Fruit fly (Drosophila melanogaster) whole organism, embryonic: ENCODE data around the gene CG5969.
A peak's percentile ranks its signal among the peaks of the same experiment; 100 is the strongest.

Source experiments
- Abd-B ChIP-seq: fragments of 200-800 bp; sonication (Bioruptor generic); optimal IDR thresholded peaks from 2 replicates; lab custom pipeline; 2018; ENCODE audit warnings: missing biosample characterization, mild to moderate bottlenecking, missing genetic modification characterization, moderate library complexity
- Awh ChIP-seq: fragments of 200-800 bp; sonication (Bioruptor generic); IDR thresholded peaks from 2 replicates; pipeline ENCODE4, ENCODE4 v1.3.6; 2022; ENCODE audit warnings: missing biosample characterization, missing genetic modification characterization
- Bdp1 ChIP-seq: fragments of 200-800 bp; sonication (Bioruptor generic); optimal IDR thresholded peaks from 3 replicates; lab custom pipeline; 2016; ENCODE audit warnings: missing biosample characterization, missing genetic modification characterization
- CG10209 ChIP-seq: fragments of 200-800 bp; sonication (Bioruptor generic); optimal IDR thresholded peaks from 3 replicates; lab custom pipeline; 2017; ENCODE audit warnings: missing biosample characterization, mild to moderate bottlenecking, missing genetic modification characterization, missing genetic modification reagents
- CG10462 ChIP-seq: fragments of 200-800 bp; sonication (Bioruptor generic); optimal IDR thresholded peaks from 2 replicates; lab custom pipeline; 2016; ENCODE audit warnings: missing biosample characterization, missing genetic modification characterization
- CG15514 ChIP-seq: fragments of 200-800 bp; sonication (Bioruptor generic); optimal IDR thresholded peaks from 3 replicates; lab custom pipeline; 2017; ENCODE audit warnings: missing biosample characterization, missing genetic modification characterization, mild to moderate bottlenecking, moderate library complexity, missing genetic modification reagents
- CG16779 ChIP-seq: fragments of 200-800 bp; sonication (Bioruptor generic); IDR thresholded peaks from 2 replicates; pipeline ENCODE4 v1.3.6; 2022; ENCODE audit warnings: missing biosample characterization, missing genetic modification characterization
- CG17359 ChIP-seq: fragments of 200-800 bp; sonication (Bioruptor generic); optimal IDR thresholded peaks from 3 replicates; lab custom pipeline; 2018; ENCODE audit warnings: missing biosample characterization, mild to moderate bottlenecking, missing genetic modification characterization, moderate library complexity
- CG17802 ChIP-seq: fragments of 200-800 bp; sonication (Bioruptor generic); optimal IDR thresholded peaks from 2 replicates; lab custom pipeline; 2018; ENCODE audit warnings: missing biosample characterization, mild to moderate bottlenecking, missing genetic modification characterization, moderate library complexity
- CG18599 ChIP-seq: fragments of 200-800 bp; sonication (Bioruptor generic); optimal IDR thresholded peaks from 3 replicates; lab custom pipeline; 2017; ENCODE audit warnings: missing biosample characterization, missing genetic modification characterization, mild to moderate bottlenecking, moderate library complexity, missing genetic modification reagents
- CG2129 ChIP-seq: fragments of 200-800 bp; sonication (Bioruptor generic); IDR thresholded peaks from 2 replicates; pipeline ENCODE4 v1.3.6; 2022; ENCODE audit warnings: missing biosample characterization, missing genetic modification characterization; ENCODE audit not compliant: partially characterized antibody
- CG2678 ChIP-seq: fragments of 200-800 bp; sonication (Bioruptor generic); optimal IDR thresholded peaks from 3 replicates; lab custom pipeline; 2019; ENCODE audit warnings: missing biosample characterization, mild to moderate bottlenecking, missing genetic modification characterization, moderate library complexity
- CG33557 ChIP-seq: fragments of 200-800 bp; sonication (Bioruptor generic); optimal IDR thresholded peaks from 2 replicates; lab custom pipeline; 2019; ENCODE audit warnings: missing biosample characterization, mild to moderate bottlenecking, missing genetic modification characterization, moderate library complexity
- CG3407 ChIP-seq: fragments of 200-800 bp; sonication (Bioruptor generic); optimal IDR thresholded peaks from 2 replicates; lab custom pipeline; 2018; ENCODE audit warnings: missing biosample characterization, mild to moderate bottlenecking, missing genetic modification characterization
- CG4707 ChIP-seq: fragments of 200-800 bp; sonication (Bioruptor generic); optimal IDR thresholded peaks from 2 replicates; lab custom pipeline; 2018; ENCODE audit warnings: missing biosample characterization, mild to moderate bottlenecking, missing genetic modification characterization, moderate library complexity
- CG9215 ChIP-seq: fragments of 200-800 bp; sonication (Bioruptor generic); IDR thresholded peaks from 2 replicates; pipeline ENCODE4 v1.3.6; 2022; ENCODE audit warnings: missing biosample characterization, missing genetic modification characterization
- Camta ChIP-seq: fragments of 200-800 bp; sonication (Bioruptor generic); optimal IDR thresholded peaks from 2 replicates; lab custom pipeline; 2016; ENCODE audit warnings: missing biosample characterization, missing genetic modification characterization
- Dbx ChIP-seq: fragments of 200-800 bp; sonication (Bioruptor generic); IDR thresholded peaks from 3 replicates; pipeline ENCODE4 v1.3.6; 2022; ENCODE audit warnings: missing biosample characterization, missing genetic modification characterization
- Dfd ChIP-seq, 2 experiments: fragments of >200 bp; optimal IDR thresholded peaks; 2 replicates each; lab custom pipeline; 2017; ENCODE audit warnings: missing biosample characterization in 2 of 2, missing genetic modification characterization in 2 of 2
- Dip3 ChIP-seq: fragments of 200-800 bp; sonication (Bioruptor generic); optimal IDR thresholded peaks from 3 replicates; lab custom pipeline; 2016; ENCODE audit warnings: missing biosample characterization, missing genetic modification characterization
- Fer1 ChIP-seq: fragments of 200-800 bp; sonication (Bioruptor generic); optimal IDR thresholded peaks from 2 replicates; lab custom pipeline; 2017; ENCODE audit warnings: missing biosample characterization, mild to moderate bottlenecking, missing genetic modification characterization
- Hr39 ChIP-seq: fragments of >200 bp; optimal IDR thresholded peaks from 2 replicates; lab custom pipeline; 2017
- Neu2 ChIP-seq: fragments of 200-800 bp; sonication (Bioruptor generic); optimal IDR thresholded peaks from 3 replicates; lab custom pipeline; 2016; ENCODE audit warnings: missing biosample characterization, missing genetic modification characterization, borderline replicate concordance
- Nf-YA ChIP-seq: fragments of 200-800 bp; sonication (Bioruptor generic); IDR thresholded peaks from 2 replicates; pipeline ENCODE4 v1.3.6; 2022; ENCODE audit warnings: missing biosample characterization, missing genetic modification characterization
- Nf-YB ChIP-seq: fragments of 200-800 bp; sonication (Bioruptor generic); optimal IDR thresholded peaks from 3 replicates; lab custom pipeline; 2019; ENCODE audit warnings: missing biosample characterization, mild to moderate bottlenecking, missing genetic modification characterization, moderate library complexity
- Nf-YC ChIP-seq: fragments of 200-800 bp; optimal IDR thresholded peaks from 3 replicates; lab custom pipeline; 2019; ENCODE audit warnings: missing biosample characterization, mild to moderate bottlenecking, missing genetic modification characterization, moderate library complexity
- Oli ChIP-seq: fragments of 200-800 bp; sonication (Bioruptor generic); optimal IDR thresholded peaks from 2 replicates; lab custom pipeline; 2018; ENCODE audit warnings: missing biosample characterization, mild to moderate bottlenecking, missing genetic modification characterization, moderate library complexity
- Opbp ChIP-seq: fragments of 200-800 bp; sonication (Bioruptor generic); IDR thresholded peaks from 3 replicates; pipeline ENCODE4 v1.3.6; 2022; ENCODE audit warnings: missing biosample characterization, missing genetic modification characterization; ENCODE audit not compliant: partially characterized antibody
- PHDP ChIP-seq: fragments of 200-800 bp; sonication (Bioruptor generic); optimal IDR thresholded peaks from 3 replicates; lab custom pipeline; 2018; ENCODE audit warnings: missing biosample characterization, mild to moderate bottlenecking, missing genetic modification characterization, moderate library complexity
- Trl ChIP-seq, 3 experiments: fragments of >200 bp in 2 of 3; fragments of 200-800 bp in 1 of 3; sonication (Bioruptor generic) in 1 of 3; optimal IDR thresholded peaks; 2 replicates in 1 of 3; 3 replicates in 2 of 3; lab custom pipeline; 2016 to 2017; ENCODE audit warnings: missing biosample characterization in 1 of 3, missing genetic modification characterization in 1 of 3
- Xrp1 ChIP-seq: fragments of 200-800 bp; sonication (Bioruptor generic); IDR thresholded peaks from 2 replicates; pipeline ENCODE4 v1.3.6; 2022; ENCODE audit warnings: missing biosample characterization, missing genetic modification characterization
- YL-1 ChIP-seq: fragments of 200-800 bp; sonication (Bioruptor generic); optimal IDR thresholded peaks from 3 replicates; lab custom pipeline; 2017; ENCODE audit warnings: missing biosample characterization, mild to moderate bottlenecking, missing genetic modification characterization
- abd-A ChIP-seq: fragments of 200-800 bp; sonication (Bioruptor generic); optimal IDR thresholded peaks from 3 replicates; lab custom pipeline; 2019; ENCODE audit warnings: missing biosample characterization, mild to moderate bottlenecking, missing genetic modification characterization, moderate library complexity
- aop ChIP-seq: fragments of 200-800 bp; sonication (Bioruptor generic); IDR thresholded peaks from 2 replicates; pipeline ENCODE4 v1.3.6; 2022; ENCODE audit warnings: missing biosample characterization, missing genetic modification characterization
- bab2 ChIP-seq: fragments of 200-800 bp; sonication (Bioruptor generic); optimal IDR thresholded peaks from 2 replicates; lab custom pipeline; 2016; ENCODE audit warnings: missing biosample characterization, missing genetic modification characterization
- cwo ChIP-seq: fragments of 200-800 bp; sonication (Bioruptor generic); optimal IDR thresholded peaks from 3 replicates; lab custom pipeline; 2017; ENCODE audit warnings: missing biosample characterization, missing genetic modification characterization, mild to moderate bottlenecking, moderate library complexity, missing genetic modification reagents
- ewg ChIP-seq: fragments of 200-800 bp; sonication (Bioruptor generic); optimal IDR thresholded peaks from 3 replicates; lab custom pipeline; 2017; ENCODE audit warnings: mild to moderate bottlenecking, missing biosample characterization, missing genetic modification reagents, missing genetic modification characterization
- fd64A ChIP-seq: fragments of 200-800 bp; sonication (Bioruptor generic); optimal IDR thresholded peaks from 3 replicates; lab custom pipeline; 2018; ENCODE audit warnings: missing biosample characterization, mild to moderate bottlenecking, missing genetic modification characterization
- h ChIP-seq: fragments of >200 bp; optimal IDR thresholded peaks from 2 replicates; lab custom pipeline; 2017
- ind ChIP-seq: fragments of 200-800 bp; sonication (Bioruptor generic); optimal IDR thresholded peaks from 3 replicates; lab custom pipeline; 2016; ENCODE audit warnings: missing biosample characterization, missing genetic modification characterization
- lab ChIP-seq: fragments of 200-800 bp; sonication (Bioruptor generic); optimal IDR thresholded peaks from 3 replicates; lab custom pipeline; 2017; ENCODE audit warnings: missing biosample characterization, missing genetic modification characterization, mild to moderate bottlenecking, moderate library complexity, missing genetic modification reagents
- lmd ChIP-seq: fragments of 200-800 bp; sonication (Bioruptor generic); IDR thresholded peaks from 2 replicates; pipeline ENCODE4 v1.3.6; 2022; ENCODE audit warnings: missing biosample characterization, missing genetic modification characterization
- oc ChIP-seq: fragments of 200-800 bp; sonication (Bioruptor generic); optimal IDR thresholded peaks from 2 replicates; lab custom pipeline; 2018; ENCODE audit warnings: missing biosample characterization, mild to moderate bottlenecking, missing genetic modification characterization, moderate library complexity
- phol ChIP-seq: fragments of 200-800 bp; sonication (Bioruptor generic); optimal IDR thresholded peaks from 3 replicates; lab custom pipeline; 2018; ENCODE audit warnings: missing biosample characterization, mild to moderate bottlenecking, missing genetic modification characterization, moderate library complexity
- rib ChIP-seq: fragments of 200-800 bp; sonication (Bioruptor generic); IDR thresholded peaks from 2 replicates; pipeline ENCODE4 v1.3.6; 2022; ENCODE audit warnings: missing biosample characterization, missing genetic modification characterization
- sima ChIP-seq: fragments of 200-800 bp; sonication (Bioruptor generic); optimal IDR thresholded peaks from 2 replicates; lab custom pipeline; 2016; ENCODE audit warnings: missing biosample characterization, missing genetic modification characterization
- so ChIP-seq: fragments of 200-800 bp; sonication (Bioruptor generic); IDR thresholded peaks from 3 replicates; pipeline ENCODE4 v1.3.6; 2022; ENCODE audit warnings: missing biosample characterization, missing genetic modification characterization
- sob ChIP-seq: fragments of 200-800 bp; sonication (Bioruptor generic); IDR thresholded peaks from 2 replicates; pipeline ENCODE4 v1.3.6; 2022; ENCODE audit warnings: missing biosample characterization, missing genetic modification characterization
- tgo ChIP-seq: fragments of 200-800 bp; sonication (Bioruptor generic); IDR thresholded peaks from 3 replicates; pipeline ENCODE4 v1.3.6; 2022; ENCODE audit warnings: missing biosample characterization, missing genetic modification characterization
- trh ChIP-seq: fragments of 200-800 bp; sonication (Bioruptor generic); optimal IDR thresholded peaks from 2 replicates; lab custom pipeline; 2016; ENCODE audit warnings: missing biosample characterization, missing genetic modification characterization

Gene CG5969

DNA sequence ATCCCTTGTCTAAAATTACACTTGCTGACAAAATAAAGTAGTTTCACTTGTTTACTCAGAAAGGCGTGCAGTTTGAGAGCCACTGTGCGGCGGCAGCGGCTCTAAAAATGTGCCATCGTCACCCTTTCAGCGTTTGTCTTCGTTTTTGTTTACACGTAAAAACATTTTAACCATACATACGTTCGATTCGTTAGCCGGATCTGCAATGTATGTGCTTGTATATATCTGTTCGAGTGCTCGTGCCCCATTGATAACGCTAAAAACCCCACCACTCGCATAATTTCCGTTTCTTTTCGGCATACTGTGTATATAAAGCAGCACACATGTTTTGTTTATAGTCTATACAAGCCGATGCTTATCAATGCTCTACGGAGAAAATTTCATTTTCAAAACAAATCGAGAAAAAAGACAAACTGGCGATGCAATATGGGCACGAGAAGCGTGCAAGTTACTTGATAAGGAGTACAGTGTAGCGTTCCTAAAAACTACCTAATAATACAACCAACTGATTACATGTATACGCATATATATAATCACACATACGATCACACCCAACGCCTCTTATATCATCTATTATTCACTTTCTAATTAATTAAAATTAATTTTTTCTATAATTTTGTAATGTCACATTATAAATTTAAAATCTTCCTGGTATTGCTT lies 43.1 kb downstream of the CG5969 start (continued):
- no peak for TF ChIP-seq CG4707 (GFP tag; lab: Kevin White, UChicago)
- TF ChIP-seq Trl (optimal IDR thresholded peaks at IDR 0.05; lab: Kevin White, UChicago) = no peak
- TF ChIP-seq Trl (GFP tag; optimal IDR thresholded peaks at IDR 0.05; lab: Kevin White, UChicago) = no peak
- peak; percentile 57 for TF ChIP-seq cwo (GFP tag; lab: Kevin White, UChicago)
- no peak for TF ChIP-seq lmd (GFP tag; lab: Robert Waterston, UW)
- peak; percentile 42 for TF ChIP-seq ind (GFP tag; lab: Kevin White, UChicago)
- TF ChIP-seq Awh (GFP tag; lab: Robert Waterston, UW) = no peak
- 0 out of 3 replicates have a peak, but pooled peaks have one; percentile 6 for TF ChIP-seq so (GFP tag; lab: Robert Waterston, UW)
- no peak for TF ChIP-seq CG2129
- peak; percentile 31 for TF ChIP-seq lab (GFP tag; lab: Kevin White, UChicago)
- TF ChIP-seq CG3407 (GFP tag; lab: Kevin White, UChicago) = no peak
- no peak for TF ChIP-seq ewg
- no peak for TF ChIP-seq trh
- TF ChIP-seq Fer1 (GFP tag; lab: Kevin White, UChicago) = peak; percentile 1
- no peak for TF ChIP-seq CG33557 (GFP tag; lab: Kevin White, UChicago)
- TF ChIP-seq CG10209 = no peak
- TF ChIP-seq Oli (tag; lab: Kevin White, UChicago) = peak; percentile 62
- TF ChIP-seq CG10462 = no peak
- no peak for TF ChIP-seq h
- TF ChIP-seq Dip3 (GFP tag; lab: Kevin White, UChicago) = no peak
- TF ChIP-seq CG9215 = no peak
- no peak for TF ChIP-seq Bdp1 (GFP tag; lab: Kevin White, UChicago)
- TF ChIP-seq tgo (GFP tag; lab: Robert Waterston, UW) = peak; percentile 22; the same call in 2 of the 3 replicates
- no peak for TF ChIP-seq sob
- TF ChIP-seq YL-1 (GFP tag; lab: Kevin White, UChicago) = peak; percentile 27
- peak; percentile 63 for TF ChIP-seq CG17359 (tag; lab: Kevin White, UChicago)
- TF ChIP-seq CG18599 (GFP tag; lab: Kevin White, UChicago) = peak; percentile 55
- TF ChIP-seq Dbx (GFP tag; lab: Robert Waterston, UW) = no peak
- TF ChIP-seq Camta (GFP tag; lab: Kevin White, UChicago) = no peak
- TF ChIP-seq Xrp1 (GFP tag; lab: Robert Waterston, UW) = peak; percentile 74
- TF ChIP-seq Abd-B = peak; percentile 22
- no peak for TF ChIP-seq Hr39 (lab: Kevin White, UChicago)
- TF ChIP-seq Neu2 (GFP tag; lab: Kevin White, UChicago) = no peak
- no peak for TF ChIP-seq oc (tag; lab: Kevin White, UChicago)
- no peak for TF ChIP-seq sima (GFP tag; lab: Kevin White, UChicago)
- no peak for TF ChIP-seq CG16779 (GFP tag; lab: Robert Waterston, UW)
- TF ChIP-seq fd64A (GFP tag; lab: Kevin White, UChicago) = no peak
- TF ChIP-seq bab2 (GFP tag; lab: Kevin White, UChicago) = no peak
- TF ChIP-seq Nf-YA = no peak
- no peak for TF ChIP-seq aop (GFP tag; lab: Robert Waterston, UW)
- TF ChIP-seq phol (tag; lab: Kevin White, UChicago) = peak; percentile 62
- no peak for TF ChIP-seq Nf-YC (tag; lab: Kevin White, UChicago)
- no peak for TF ChIP-seq Nf-YB
- TF ChIP-seq CG17802 (tag; lab: Kevin White, UChicago) = no peak
- 0 out of 3 replicates have a peak, but pooled peaks have one; percentile 42 for TF ChIP-seq Opbp
- no peak for TF ChIP-seq abd-A (tag; lab: Kevin White, UChicago)
- no peak for TF ChIP-seq Dfd (GFP tag; optimal IDR thresholded peaks at IDR 0.05; lab: Kevin White, UChicago)
- peak; percentile 45 for TF ChIP-seq PHDP (tag; lab: Kevin White, UChicago)
- no peak for TF ChIP-seq rib (GFP tag; lab: Robert Waterston, UW)
- TF ChIP-seq CG2678 (tag; lab: Kevin White, UChicago) = peak; percentile 76
- peak; percentile 16 for TF ChIP-seq CG15514 (GFP tag; lab: Kevin White, UChicago)
